Fruit fly (Drosophila melanogaster) whole organism, embryonic: Measurements from ENCODE around the gene defl.

ENCODE experiments used
- CG12299 ChIP-seq: fragments of 200-800 bp; sonication (Bioruptor generic); optimal IDR thresholded peaks from 2 replicates; lab custom pipeline; 2018; ENCODE audit warnings: missing biosample characterization, mild to moderate bottlenecking, missing genetic modification characterization
- CG18764 ChIP-seq: fragments of 200-800 bp; sonication (Bioruptor generic); optimal IDR thresholded peaks from 3 replicates; lab custom pipeline; 2016; ENCODE audit warnings: missing biosample characterization, missing genetic modification characterization
- Sox102F ChIP-seq: fragments of 200-800 bp; sonication (Bioruptor generic); optimal IDR thresholded peaks from 2 replicates; lab custom pipeline; 2018; ENCODE audit warnings: missing biosample characterization, mild to moderate bottlenecking, missing genetic modification characterization, moderate library complexity
- YL-1 ChIP-seq: fragments of 200-800 bp; sonication (Bioruptor generic); optimal IDR thresholded peaks from 3 replicates; lab custom pipeline; 2017; ENCODE audit warnings: missing biosample characterization, mild to moderate bottlenecking, missing genetic modification characterization
- bab2 ChIP-seq: fragments of 200-800 bp; sonication (Bioruptor generic); optimal IDR thresholded peaks from 2 replicates; lab custom pipeline; 2016; ENCODE audit warnings: missing biosample characterization, missing genetic modification characterization
- gro ChIP-seq: fragments of 200-800 bp; sonication (Bioruptor generic); optimal IDR thresholded peaks from 2 replicates; lab custom pipeline; 2016; ENCODE audit warnings: missing biosample characterization, missing genetic modification characterization
- hth ChIP-seq: fragments of >200 bp; optimal IDR thresholded peaks from 2 replicates; lab custom pipeline; 2017; ENCODE audit warnings: inconsistent platforms
- usp ChIP-seq: fragments of >200 bp; optimal IDR thresholded peaks from 2 replicates; lab custom pipeline; 2017; ENCODE audit warnings: missing biosample characterization, missing genetic modification characterization

- TF ChIP-seq CG12299 (tag; lab: Kevin White, UChicago) (no peak), YL-1 (GFP tag; lab: Kevin White, UChicago) (no peak), bab2 (peak; percentile 11), hth (no peak), usp (no peak), Sox102F (peak; percentile 68), gro (no peak), CG18764 (GFP tag; lab: Kevin White, UChicago) (no peak)
Measured at dm6 chr3L:9695647-9696046, 27.6 kb upstream of the defl start.
